Fruit fly (Drosophila melanogaster) whole organism, embryonic: ENCODE results near the gene CG3184.

Source experiments
- B-H1 ChIP-seq: fragments of 200-800 bp; sonication (Bioruptor generic); IDR thresholded peaks from 3 replicates; pipeline ENCODE4 v1.3.6; 2022; ENCODE audit warnings: missing biosample characterization, missing genetic modification characterization
- CG11560 ChIP-seq: fragments of 200-800 bp; sonication (Bioruptor generic); IDR thresholded peaks from 3 replicates; pipeline ENCODE4 v1.3.6; 2022; ENCODE audit warnings: missing biosample characterization, missing genetic modification characterization
- CG11696 ChIP-seq: fragments of 200-800 bp; sonication (Bioruptor generic); IDR thresholded peaks from 2 replicates; pipeline ENCODE4 v1.3.6; 2022; ENCODE audit warnings: missing biosample characterization, missing genetic modification characterization
- CG13123 ChIP-seq: fragments of 200-800 bp; sonication (Bioruptor generic); optimal IDR thresholded peaks from 2 replicates; lab custom pipeline; 2016; ENCODE audit warnings: missing biosample characterization, missing genetic modification characterization
- CG15073 ChIP-seq: fragments of 200-800 bp; sonication (Bioruptor generic); optimal IDR thresholded peaks from 2 replicates; lab custom pipeline; 2016; ENCODE audit warnings: missing biosample characterization, missing genetic modification characterization
- CG15269 ChIP-seq: fragments of 200-800 bp; sonication (Bioruptor generic); optimal IDR thresholded peaks from 2 replicates; lab custom pipeline; 2018; ENCODE audit warnings: missing biosample characterization, mild to moderate bottlenecking, missing genetic modification characterization, moderate library complexity
- CG15696 ChIP-seq: fragments of 200-800 bp; sonication (Bioruptor generic); optimal IDR thresholded peaks from 2 replicates; lab custom pipeline; 2019; ENCODE audit warnings: missing biosample characterization, mild to moderate bottlenecking, missing genetic modification characterization, moderate library complexity
- CG1603 ChIP-seq: fragments of 200-800 bp; sonication (Bioruptor generic); optimal IDR thresholded peaks from 2 replicates; lab custom pipeline; 2019; ENCODE audit warnings: missing biosample characterization, mild to moderate bottlenecking, missing genetic modification characterization, moderate library complexity
- CG16863 ChIP-seq: fragments of 200-800 bp; sonication (Bioruptor generic); optimal IDR thresholded peaks from 3 replicates; lab custom pipeline; 2016; ENCODE audit warnings: missing biosample characterization, missing genetic modification characterization
- CG18599 ChIP-seq: fragments of 200-800 bp; sonication (Bioruptor generic); optimal IDR thresholded peaks from 3 replicates; lab custom pipeline; 2017; ENCODE audit warnings: missing biosample characterization, missing genetic modification characterization, mild to moderate bottlenecking, moderate library complexity, missing genetic modification reagents
- CG2199 ChIP-seq: fragments of 200-800 bp; sonication (Bioruptor generic); IDR thresholded peaks from 3 replicates; pipeline ENCODE4 v1.3.6; 2022; ENCODE audit warnings: missing biosample characterization, missing genetic modification characterization
- CG3163 ChIP-seq: fragments of 200-800 bp; sonication (Bioruptor generic); optimal IDR thresholded peaks from 3 replicates; lab custom pipeline; 2016; ENCODE audit warnings: missing biosample characterization, missing genetic modification characterization
- CG33213 ChIP-seq: fragments of 200-800 bp; sonication (Bioruptor generic); optimal IDR thresholded peaks from 3 replicates; lab custom pipeline; 2016; ENCODE audit warnings: missing biosample characterization, missing genetic modification characterization
- CG33557 ChIP-seq: fragments of 200-800 bp; sonication (Bioruptor generic); optimal IDR thresholded peaks from 2 replicates; lab custom pipeline; 2019; ENCODE audit warnings: missing biosample characterization, mild to moderate bottlenecking, missing genetic modification characterization, moderate library complexity
- CG3847 ChIP-seq: fragments of 200-800 bp; sonication (Bioruptor generic); IDR thresholded peaks from 2 replicates; pipeline ENCODE4 v1.3.6; 2022; ENCODE audit warnings: missing biosample characterization, missing genetic modification characterization
- CG5245 ChIP-seq: fragments of 200-800 bp; sonication (Bioruptor generic); optimal IDR thresholded peaks from 3 replicates; lab custom pipeline; 2016; ENCODE audit warnings: missing biosample characterization, missing genetic modification characterization
- CG7928 ChIP-seq: fragments of 200-800 bp; sonication (Bioruptor generic); optimal IDR thresholded peaks from 2 replicates; lab custom pipeline; 2017; ENCODE audit warnings: missing biosample characterization, mild to moderate bottlenecking, missing genetic modification characterization
- CG8924 ChIP-seq: fragments of 200-800 bp; optimal IDR thresholded peaks from 3 replicates; lab custom pipeline; 2019; ENCODE audit warnings: missing biosample characterization, mild to moderate bottlenecking, missing genetic modification characterization, moderate library complexity
- CHES-1-like ChIP-seq: fragments of 200-800 bp; sonication (Bioruptor generic); optimal IDR thresholded peaks from 2 replicates; lab custom pipeline; 2016; ENCODE audit warnings: missing biosample characterization, missing genetic modification characterization
- Chrac-16 ChIP-seq: fragments of 200-800 bp; sonication (Bioruptor generic); optimal IDR thresholded peaks from 3 replicates; lab custom pipeline; 2016; ENCODE audit warnings: missing biosample characterization, missing genetic modification characterization
- D19B ChIP-seq: fragments of 200-800 bp; sonication (Bioruptor generic); optimal IDR thresholded peaks from 2 replicates; lab custom pipeline; 2017; ENCODE audit warnings: missing biosample characterization, mild to moderate bottlenecking, missing genetic modification characterization
- Deaf1 ChIP-seq: fragments of 200-800 bp; optimal IDR thresholded peaks from 3 replicates; lab custom pipeline; 2019; ENCODE audit warnings: missing biosample characterization, mild to moderate bottlenecking, missing genetic modification characterization, moderate library complexity
- Fer1 ChIP-seq: fragments of 200-800 bp; sonication (Bioruptor generic); optimal IDR thresholded peaks from 2 replicates; lab custom pipeline; 2017; ENCODE audit warnings: missing biosample characterization, mild to moderate bottlenecking, missing genetic modification characterization
- GATAe ChIP-seq: fragments of 200-800 bp; sonication (Bioruptor generic); conservative IDR thresholded peaks from 2 replicates; pipeline ENCODE4 v1.3.6; 2022; ENCODE audit warnings: missing biosample characterization, missing genetic modification characterization
- Hey ChIP-seq: fragments of 200-800 bp; sonication (Bioruptor generic); optimal IDR thresholded peaks from 3 replicates; lab custom pipeline; 2018; ENCODE audit warnings: missing biosample characterization, mild to moderate bottlenecking, missing genetic modification characterization
- Hsf ChIP-seq: fragments of 200-800 bp; sonication (Bioruptor generic); optimal IDR thresholded peaks from 3 replicates; lab custom pipeline; 2016; ENCODE audit warnings: missing biosample characterization, missing genetic modification characterization
- Kr ChIP-seq: fragments of 200-800 bp; sonication (Bioruptor generic); optimal IDR thresholded peaks from 2 replicates; lab custom pipeline; 2017; ENCODE audit warnings: missing biosample characterization, mild to moderate bottlenecking, missing genetic modification characterization
- Meics ChIP-seq: fragments of 200-800 bp; sonication (Bioruptor generic); optimal IDR thresholded peaks from 2 replicates; lab custom pipeline; 2017; ENCODE audit warnings: missing biosample characterization, mild to moderate bottlenecking, missing genetic modification characterization
- NC2β ChIP-seq: fragments of 200-800 bp; sonication (Bioruptor generic); optimal IDR thresholded peaks from 2 replicates; lab custom pipeline; 2016; ENCODE audit warnings: missing biosample characterization, missing genetic modification characterization
- Sin3A ChIP-seq: fragments of >200 bp; optimal IDR thresholded peaks from 2 replicates; lab custom pipeline; 2018
- Sox102F ChIP-seq: fragments of 200-800 bp; sonication (Bioruptor generic); optimal IDR thresholded peaks from 2 replicates; lab custom pipeline; 2018; ENCODE audit warnings: missing biosample characterization, mild to moderate bottlenecking, missing genetic modification characterization, moderate library complexity
- crol ChIP-seq: fragments of 200-800 bp; sonication (Bioruptor generic); IDR thresholded peaks from 2 replicates; pipeline ENCODE4 v1.3.6; 2022; ENCODE audit warnings: missing biosample characterization, missing genetic modification characterization
- crp ChIP-seq, 2 experiments: fragments of 200-800 bp; sonication (Bioruptor generic); optimal IDR thresholded peaks; 2 replicates in 1 of 2; 3 replicates in 1 of 2; lab custom pipeline; 2017; ENCODE audit warnings: missing biosample characterization in 2 of 2, missing genetic modification characterization in 2 of 2, mild to moderate bottlenecking in 1 of 2, moderate library complexity in 1 of 2
- gcm ChIP-seq: fragments of 200-800 bp; sonication (Bioruptor generic); optimal IDR thresholded peaks from 2 replicates; lab custom pipeline; 2019; ENCODE audit warnings: missing biosample characterization, mild to moderate bottlenecking, missing genetic modification characterization, moderate library complexity
- hkb ChIP-seq, 2 experiments: fragments of 200-800 bp in 1 of 2; fragments of >200 bp in 1 of 2; sonication (Bioruptor generic) in 1 of 2; IDR thresholded peaks in 1 of 2; optimal IDR thresholded peaks in 1 of 2; 2 replicates each; pipeline versions ENCODE4 v1.3.6 to Lab custom; 2017 to 2022; ENCODE audit warnings: missing biosample characterization in 1 of 2, missing genetic modification characterization in 1 of 2
- nom ChIP-seq: fragments of 200-800 bp; sonication (Bioruptor generic); optimal IDR thresholded peaks from 2 replicates; lab custom pipeline; 2017; ENCODE audit warnings: missing biosample characterization, missing genetic modification characterization, mild to moderate bottlenecking, moderate library complexity, missing genetic modification reagents
- org-1 ChIP-seq: fragments of 200-800 bp; sonication (Bioruptor generic); optimal IDR thresholded peaks from 2 replicates; lab custom pipeline; 2017; ENCODE audit warnings: missing biosample characterization, missing genetic modification characterization
- phol ChIP-seq: fragments of 200-800 bp; sonication (Bioruptor generic); optimal IDR thresholded peaks from 3 replicates; lab custom pipeline; 2018; ENCODE audit warnings: missing biosample characterization, mild to moderate bottlenecking, missing genetic modification characterization, moderate library complexity
- row ChIP-seq: fragments of 200-800 bp; sonication (Bioruptor generic); IDR thresholded peaks from 3 replicates; pipeline ENCODE4 v1.3.6; 2022; ENCODE audit warnings: missing biosample characterization, missing genetic modification characterization
- run ChIP-seq: fragments of 200-800 bp; sonication (Bioruptor generic); optimal IDR thresholded peaks from 3 replicates; lab custom pipeline; 2018; ENCODE audit warnings: missing biosample characterization, mild to moderate bottlenecking, missing genetic modification characterization
- sc ChIP-seq, 3 experiments: fragments of >200 bp in 2 of 3; fragments of 200-800 bp in 1 of 3; sonication (Bioruptor generic) in 1 of 3; optimal IDR thresholded peaks; 2 replicates in 2 of 3; 3 replicates in 1 of 3; lab custom pipeline; 2017; ENCODE audit warnings: mild to moderate bottlenecking in 1 of 3, missing biosample characterization in 1 of 3, missing genetic modification characterization in 1 of 3, missing genetic modification reagents in 1 of 3
- schlank ChIP-seq: fragments of 200-800 bp; sonication (Bioruptor generic); optimal IDR thresholded peaks from 2 replicates; lab custom pipeline; 2018; ENCODE audit warnings: missing biosample characterization, mild to moderate bottlenecking, missing genetic modification characterization
- tap ChIP-seq: fragments of 200-800 bp; optimal IDR thresholded peaks from 3 replicates; lab custom pipeline; 2019; ENCODE audit warnings: missing biosample characterization, mild to moderate bottlenecking, missing genetic modification characterization, moderate library complexity
- tio ChIP-seq: fragments of 200-800 bp; sonication (Bioruptor generic); optimal IDR thresholded peaks from 2 replicates; lab custom pipeline; 2017; ENCODE audit warnings: missing biosample characterization, missing genetic modification characterization, inconsistent platforms
- tll ChIP-seq, 2 experiments: fragments of 200-800 bp in 1 of 2; fragments of >200 bp in 1 of 2; sonication (Bioruptor generic) in 1 of 2; optimal IDR thresholded peaks; 2 replicates each; lab custom pipeline; 2017 to 2019; ENCODE audit warnings: missing biosample characterization in 2 of 2, missing genetic modification characterization in 2 of 2, mild to moderate bottlenecking in 1 of 2, moderate library complexity in 1 of 2
- tna ChIP-seq: fragments of 200-800 bp; sonication (Bioruptor generic); IDR thresholded peaks from 2 replicates; pipeline ENCODE4 v1.3.6; 2022; ENCODE audit warnings: missing biosample characterization, missing genetic modification characterization; ENCODE audit not compliant: partially characterized antibody
- tx ChIP-seq: fragments of 200-800 bp; sonication (Bioruptor generic); optimal IDR thresholded peaks from 2 replicates; lab custom pipeline; 2016; ENCODE audit warnings: missing biosample characterization, missing genetic modification characterization
- zen2 ChIP-seq: fragments of 200-800 bp; sonication (Bioruptor generic); IDR thresholded peaks from 3 replicates; pipeline ENCODE4 v1.3.6; 2022; ENCODE audit warnings: missing biosample characterization, missing genetic modification characterization; ENCODE audit not compliant: partially characterized antibody

The CG3184 gene

dm6 chrX:6656023-6656594, 32.5 kb downstream of the CG3184 start (continued):
- TF ChIP-seq phol (tag; lab: Kevin White, UChicago) (peak; percentile 86), GATAe (no peak; the same call in 1 of the 2 replicates), CG15073 (no peak), nom (GFP tag; lab: Kevin White, UChicago) (peak; percentile 69), CG7928 (GFP tag; lab: Kevin White, UChicago) (peak; percentile 62), NC2β (GFP tag; lab: Kevin White, UChicago) (peak; percentile 40), crp (GFP tag; optimal IDR thresholded peaks at IDR 0.05; lab: Kevin White, UChicago) (peak in 1 of 2 experiments; percentile 37), CG3163 (GFP tag; lab: Kevin White, UChicago) (peak; percentile 31), tll (GFP tag; optimal IDR thresholded peaks at IDR 0.05; lab: Kevin White, UChicago) (no peak), CG2199 (GFP tag; lab: Robert Waterston, UW) (no peak), Chrac-16 (peak; percentile 81), D19B (GFP tag; lab: Kevin White, UChicago) (peak; percentile 77), CG33213 (GFP tag; lab: Kevin White, UChicago) (peak; percentile 78), org-1 (GFP tag; lab: Kevin White, UChicago) (peak; percentile 72), tap (tag; lab: Kevin White, UChicago) (peak; percentile 81), zen2 (no peak), CG1603 (peak; percentile 76), Sox102F (GFP tag; lab: Kevin White, UChicago) (peak; percentile 84), Deaf1 (peak; percentile 47), tna (no peak), Sin3A (lab: Kevin White, UChicago) (no peak), CG5245 (GFP tag; lab: Kevin White, UChicago) (peak; percentile 68), CG8924 (tag; lab: Kevin White, UChicago) (peak; percentile 86), CG16863 (GFP tag; lab: Kevin White, UChicago) (peak; percentile 76), Kr (GFP tag; lab: Kevin White, UChicago) (no peak), CG18599 (GFP tag; lab: Kevin White, UChicago) (peak; percentile 90), CHES-1-like (GFP tag; lab: Kevin White, UChicago) (peak; percentile 80), hkb (optimal IDR thresholded peaks at IDR 0.05; lab: Kevin White, UChicago) (no peak), hkb (GFP tag; IDR thresholded peaks at IDR 0.05; lab: Robert Waterston, UW) (peak; percentile 88), tx (GFP tag; lab: Kevin White, UChicago) (peak; percentile 69), schlank (peak; percentile 70), gcm (GFP tag; lab: Kevin White, UChicago) (peak; percentile 77), row (GFP tag; lab: Robert Waterston, UW) (peak; percentile 87), Fer1 (GFP tag; lab: Kevin White, UChicago) (peak; percentile 88), CG13123 (GFP tag; lab: Kevin White, UChicago) (peak; percentile 74), B-H1 (GFP tag; lab: Robert Waterston, UW) (peak; percentile 68), crol (GFP tag; lab: Robert Waterston, UW) (no peak), run (tag; lab: Kevin White, UChicago) (peak; percentile 45), CG11696 (GFP tag; lab: Robert Waterston, UW) (peak; percentile 64), CG33557 (GFP tag; lab: Kevin White, UChicago) (peak; percentile 41), sc (optimal IDR thresholded peaks at IDR 0.05; lab: Kevin White, UChicago) (no peak), sc (GFP tag; optimal IDR thresholded peaks at IDR 0.05; lab: Kevin White, UChicago) (peak; percentile 67), CG3847 (GFP tag; lab: Robert Waterston, UW) (peak; percentile 74), Hsf (peak; percentile 83), tio (GFP tag; lab: Kevin White, UChicago) (peak; percentile 82), CG15696 (tag; lab: Kevin White, UChicago) (peak; percentile 65), CG11560 (tag; lab: Robert Waterston, UW) (peak; percentile 70), Meics (peak; percentile 89), Hey (tag; lab: Kevin White, UChicago) (no peak), CG15269 (tag; lab: Kevin White, UChicago) (peak; percentile 88)
